Worm (Caenorhabditis elegans): ENCODE data around the gene cyp-34A9.

The cyp-34A9 gene

DNA sequence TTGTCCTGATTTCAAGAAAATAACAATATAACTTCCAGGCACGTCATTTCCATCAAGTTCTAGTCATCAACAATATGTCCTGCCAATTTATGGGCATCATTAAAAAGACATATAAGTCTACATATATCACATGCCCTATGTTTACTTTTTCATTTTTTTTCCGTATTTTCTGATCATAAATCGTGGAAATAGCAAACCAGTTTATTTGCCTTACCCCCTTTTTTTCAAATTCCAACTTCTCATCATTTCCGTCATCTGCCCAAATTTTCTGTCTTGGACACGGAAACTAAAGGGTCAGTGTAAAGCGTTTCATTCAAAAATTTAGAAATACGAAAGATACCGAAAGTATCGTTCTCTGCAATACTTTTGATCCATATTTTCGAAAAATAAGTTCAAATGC is 22.0 kb upstream of the cyp-34A9 start:
- TF ChIP-seq nhr-43 (tag; optimal IDR thresholded peaks at IDR 0.05; ENCODE audit: poor library complexity, severe bottlenecking) (no peak), nfya-1 (tag; optimal IDR thresholded peaks at IDR 0.05; ENCODE audit: insufficient read depth) (no peak), lsy-12 (tag; optimal IDR thresholded peaks at IDR 0.05) (no peak), unc-62 (GFP tag; optimal IDR thresholded peaks at IDR 0.05) (no peak), snpc-4 (tag; optimal IDR thresholded peaks at IDR 0.05) (no peak), nhr-28 (tag; optimal IDR thresholded peaks at IDR 0.05) (no peak), ceh-28 (tag; optimal IDR thresholded peaks at IDR 0.05) (no peak), fkh-10 (GFP tag; optimal IDR thresholded peaks at IDR 0.05) (no peak), nhr-12 (tag; optimal IDR thresholded peaks at IDR 0.05) (no peak)

DNA sequence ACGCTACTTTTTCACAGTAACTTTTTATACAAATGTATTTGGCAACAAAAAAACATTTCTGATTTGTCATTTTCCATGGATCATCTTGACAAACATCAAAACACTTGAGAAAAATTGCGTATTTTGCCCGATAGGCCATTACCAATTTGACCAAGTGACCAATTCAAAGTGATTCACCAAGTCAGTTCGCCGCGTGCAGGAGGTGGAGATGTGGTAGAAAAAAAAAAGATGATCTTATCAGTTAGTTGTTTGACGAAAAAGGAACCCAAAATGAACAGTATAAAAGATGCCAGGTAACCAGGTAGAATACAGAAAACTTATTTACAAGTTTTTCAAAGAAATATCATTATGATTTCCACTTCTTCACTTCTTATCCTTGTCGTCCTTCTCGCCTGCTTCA is 18.7 kb upstream of the cyp-34A9 start, which contains the start of gene nlp-27:
nlp-27 (plus strand) TSS at position 309 of the 400 bp plus-strand sequence.
- TF ChIP-seq lin-15B (tag; optimal IDR thresholded peaks at IDR 0.05): no peak
- peak; percentile 23 for TF ChIP-seq nhr-23 (tag; optimal IDR thresholded peaks at IDR 0.05)

DNA sequence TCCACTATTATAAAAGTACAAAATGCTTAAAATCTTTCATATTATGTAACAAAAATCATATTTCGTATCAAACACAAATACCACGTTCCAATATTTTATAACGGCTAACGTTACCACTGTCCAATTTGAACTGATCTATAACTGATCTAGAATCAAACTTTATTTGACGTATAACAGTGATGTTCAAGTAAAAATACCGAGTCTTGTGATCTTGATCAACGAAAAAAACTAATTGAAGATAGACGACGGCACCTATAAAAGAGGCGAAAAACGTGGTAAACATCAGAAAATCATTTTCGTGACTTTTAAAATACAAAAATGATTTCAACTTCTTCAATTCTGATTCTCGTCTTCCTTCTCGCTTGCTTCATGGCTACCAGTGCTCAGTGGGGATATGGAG is 17.3 kb upstream of the cyp-34A9 start, which contains the start of gene nlp-28:
nlp-28 (plus strand) TSS at position 285 of the 400 bp plus-strand sequence.
- TF ChIP-seq fos-1 (tag; optimal IDR thresholded peaks at IDR 0.05): no peak
- TF ChIP-seq skn-1 (tag; optimal IDR thresholded peaks at IDR 0.05): no peak
- no peak for TF ChIP-seq unc-62 (GFP tag; optimal IDR thresholded peaks at IDR 0.05)
- no peak for TF ChIP-seq nhr-12 (tag; optimal IDR thresholded peaks at IDR 0.05)
- no peak for TF ChIP-seq ceh-28 (tag; optimal IDR thresholded peaks at IDR 0.05)
- TF ChIP-seq zag-1 (tag; optimal IDR thresholded peaks at IDR 0.05): no peak
- no peak for TF ChIP-seq nhr-28 (tag; optimal IDR thresholded peaks at IDR 0.05)
- no peak for TF ChIP-seq lin-39 (tag; optimal IDR thresholded peaks at IDR 0.05)
- no peak for TF ChIP-seq ztf-4 (tag; optimal IDR thresholded peaks at IDR 0.05)

DNA sequence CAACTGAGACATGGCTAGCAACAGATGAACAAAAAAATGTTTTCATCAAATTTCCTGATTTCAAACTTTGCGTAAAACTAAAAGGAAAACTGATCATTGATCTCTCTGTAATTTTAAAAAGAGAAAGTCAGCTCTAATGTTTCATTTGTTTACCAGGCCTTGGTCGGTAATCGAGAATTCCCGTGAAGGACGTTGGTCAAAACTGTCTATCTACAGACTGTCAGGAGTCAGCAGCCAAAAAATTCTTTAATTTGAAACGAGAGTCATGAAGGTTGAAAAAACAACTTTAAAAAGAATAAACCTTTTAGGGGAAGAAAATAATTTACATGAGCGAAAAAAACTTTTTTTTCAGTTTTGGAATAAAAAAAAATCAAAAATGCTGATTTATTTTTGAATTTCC is 14.8 kb upstream of the cyp-34A9 start:
- TF ChIP-seq nhr-67 (tag; optimal IDR thresholded peaks at IDR 0.05) (no peak), jun-1 (tag; optimal IDR thresholded peaks at IDR 0.05) (no peak)

DNA sequence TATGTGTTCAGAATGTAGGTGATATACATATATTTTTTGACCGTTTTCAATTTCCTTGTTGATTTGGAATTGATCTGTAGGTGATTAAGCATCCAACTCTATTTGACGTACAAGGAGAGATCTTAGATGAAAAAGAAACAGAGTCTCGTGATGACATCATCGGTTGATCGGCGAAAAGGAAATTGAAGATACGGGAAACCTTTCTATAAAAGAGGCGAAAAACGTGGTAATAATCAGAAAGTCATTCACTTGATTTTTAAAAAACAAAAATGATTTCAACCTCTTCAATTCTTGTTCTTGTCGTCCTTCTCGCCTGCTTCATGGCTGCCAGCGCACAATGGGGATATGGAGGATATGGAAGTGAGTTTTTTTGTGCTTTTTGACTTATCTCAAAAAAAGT is 13.8 kb upstream of the cyp-34A9 start, which contains the start of gene nlp-29:
nlp-29 (plus strand) TSS at position 248 of the 400 bp plus-strand sequence.
- no peak for TF ChIP-seq ZK546.5 (tag; optimal IDR thresholded peaks at IDR 0.05)
- TF ChIP-seq ztf-11 (tag; optimal IDR thresholded peaks at IDR 0.05): no peak
- no peak for TF ChIP-seq fkh-2 (tag; optimal IDR thresholded peaks at IDR 0.05)
- TF ChIP-seq nhr-25 (tag; optimal IDR thresholded peaks at IDR 0.05): peak; percentile 75
- TF ChIP-seq nhr-23 (tag; optimal IDR thresholded peaks at IDR 0.05): peak; percentile 78

DNA sequence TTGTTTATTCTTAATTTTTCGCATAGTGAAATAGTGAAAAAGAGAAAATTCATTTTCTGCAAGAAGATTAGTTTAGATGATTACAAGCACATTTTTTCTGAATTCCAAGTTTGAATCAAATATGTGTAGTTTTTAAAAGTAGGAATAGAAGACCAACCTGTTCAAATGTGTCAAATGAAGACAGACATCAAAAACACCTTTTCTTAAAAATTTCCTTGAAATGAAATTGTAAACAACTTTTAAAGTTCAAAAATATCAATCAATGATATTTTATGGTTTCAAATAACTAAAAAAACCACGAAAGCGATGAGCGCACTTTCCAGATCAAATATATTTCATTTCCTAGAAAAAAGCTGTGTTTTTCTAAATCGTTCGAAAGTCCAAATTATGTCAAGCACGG is 11.3 kb upstream of the cyp-34A9 start, which contains the start of gene nlp-30:
nlp-30 (plus strand) TSS at position 301 of the 400 bp plus-strand sequence.
- TF ChIP-seq daf-12 (tag; optimal IDR thresholded peaks at IDR 0.05) (no peak), hmg-11 (tag; optimal IDR thresholded peaks at IDR 0.05) (no peak), lin-39 (tag; optimal IDR thresholded peaks at IDR 0.05) (no peak), lin-15B (tag; optimal IDR thresholded peaks at IDR 0.05) (no peak), eor-1 (tag; optimal IDR thresholded peaks at IDR 0.05) (no peak), nhr-76 (tag; optimal IDR thresholded peaks at IDR 0.05) (no peak), nhr-25 (tag; optimal IDR thresholded peaks at IDR 0.05) (no peak), nhr-23 (tag; optimal IDR thresholded peaks at IDR 0.05) (no peak), unc-62 (GFP tag; optimal IDR thresholded peaks at IDR 0.05) (no peak), unc-39 (tag; optimal IDR thresholded peaks at IDR 0.05) (no peak), nhr-28 (tag; optimal IDR thresholded peaks at IDR 0.05) (no peak), elt-2 (tag; optimal IDR thresholded peaks at IDR 0.05) (no peak), egl-5 (tag; optimal IDR thresholded peaks at IDR 0.05) (no peak), egl-27 (tag; optimal IDR thresholded peaks at IDR 0.05) (no peak)

All from whole organism, L3 larva.